Worm (Caenorhabditis elegans) whole organism, L3 larva: ENCODE measurements around the gene B0310.1.

ENCODE experiments used
- R02D3.7 ChIP-seq: fragments of 150-350 bp; optimal IDR thresholded peaks from 2 replicates; lab custom pipeline; 2014; ENCODE audit warnings: missing biosample characterization, missing genetic modification characterization
- ama-1 ChIP-seq: fragments of 150-350 bp; optimal IDR thresholded peaks from 2 replicates; lab custom pipeline; 2018
- ceh-28 ChIP-seq: fragments of 150-350 bp; optimal IDR thresholded peaks from 2 replicates; lab custom pipeline; 2014; ENCODE audit warnings: missing biosample characterization, missing genetic modification reagents, missing genetic modification characterization
- ceh-82 ChIP-seq: fragments of 150-350 bp; optimal IDR thresholded peaks from 2 replicates; lab custom pipeline; 2014; ENCODE audit warnings: missing biosample characterization, missing genetic modification characterization
- ceh-9 ChIP-seq: sonication (generic microtip); optimal IDR thresholded peaks from 2 replicates; lab custom pipeline; 2018; ENCODE audit warnings: missing biosample characterization, missing genetic modification characterization
- daf-12 ChIP-seq: fragments of 150-350 bp; optimal IDR thresholded peaks from 2 replicates; lab custom pipeline; 2014; ENCODE audit warnings: missing biosample characterization, missing genetic modification reagents, missing genetic modification characterization
- egl-27 ChIP-seq: sonication (generic microtip); optimal IDR thresholded peaks from 4 replicates; lab custom pipeline; 2017; ENCODE audit warnings: missing biosample characterization, missing genetic modification reagents, missing genetic modification characterization
- egl-5 ChIP-seq: fragments of 150-350 bp; optimal IDR thresholded peaks from 2 replicates; lab custom pipeline; 2017; ENCODE audit warnings: missing biosample characterization, missing genetic modification reagents, missing genetic modification characterization, inconsistent platforms
- elt-1 ChIP-seq: fragments of 150-350 bp; optimal IDR thresholded peaks from 2 replicates; lab custom pipeline; 2014; ENCODE audit warnings: missing biosample characterization, missing genetic modification characterization
- elt-2 ChIP-seq: sonication (generic microtip); optimal IDR thresholded peaks from 2 replicates; lab custom pipeline; 2016; ENCODE audit warnings: missing genetic modification reagents, mild to moderate bottlenecking, missing genetic modification characterization, missing compliant biosample characterization
- elt-3 ChIP-seq, 3 experiments: fragments of 150-350 bp in 1 of 3; sonication (generic microtip) in 2 of 3; optimal IDR thresholded peaks; 2 replicates in 2 of 3; 4 replicates in 1 of 3; lab custom pipeline; 2014 to 2017; ENCODE audit warnings: missing biosample characterization in 3 of 3, missing genetic modification characterization in 3 of 3
- eor-1 ChIP-seq, 2 experiments: fragments of 150-350 bp; optimal IDR thresholded peaks; 2 replicates each; lab custom pipeline; 2014 to 2018; ENCODE audit warnings: missing biosample characterization in 2 of 2, missing genetic modification characterization in 2 of 2
- fkh-10 ChIP-seq: sonication (generic microtip); optimal IDR thresholded peaks from 2 replicates; lab custom pipeline; 2017; ENCODE audit warnings: missing biosample characterization, missing genetic modification reagents, missing genetic modification characterization
- fkh-2 ChIP-seq: fragments of 150-350 bp; optimal IDR thresholded peaks from 2 replicates; lab custom pipeline; 2014; ENCODE audit warnings: missing biosample characterization, missing genetic modification reagents, missing genetic modification characterization
- hmg-11 ChIP-seq: sonication (generic microtip); optimal IDR thresholded peaks from 2 replicates; lab custom pipeline; 2016; ENCODE audit warnings: missing genetic modification characterization, missing compliant biosample characterization
- jun-1 ChIP-seq: fragments of 150-350 bp; optimal IDR thresholded peaks from 2 replicates; lab custom pipeline; 2014; ENCODE audit warnings: missing biosample characterization, missing genetic modification reagents, missing genetic modification characterization
- lin-15B ChIP-seq: fragments of 150-350 bp; optimal IDR thresholded peaks from 2 replicates; lab custom pipeline; 2014; ENCODE audit warnings: missing biosample characterization, missing genetic modification characterization
- lin-39 ChIP-seq: fragments of 150-350 bp; optimal IDR thresholded peaks from 2 replicates; lab custom pipeline; 2018; ENCODE audit warnings: missing biosample characterization, missing genetic modification reagents, missing genetic modification characterization
- lsy-12 ChIP-seq: sonication (generic microtip); optimal IDR thresholded peaks from 2 replicates; lab custom pipeline; 2016; ENCODE audit warnings: mild to moderate bottlenecking, missing genetic modification characterization, missing compliant biosample characterization
- mdl-1 ChIP-seq: fragments of 150-350 bp; optimal IDR thresholded peaks from 2 replicates; lab custom pipeline; 2014; ENCODE audit warnings: missing biosample characterization, missing genetic modification characterization
- nfya-1 ChIP-seq: sonication (generic microtip); optimal IDR thresholded peaks from 2 replicates; lab custom pipeline; 2017; ENCODE audit warnings: missing genetic modification characterization, mild to moderate bottlenecking, missing compliant biosample characterization, antibody characterized with exemption, moderate library complexity; ENCODE audit not compliant: insufficient read depth
- nhr-11 ChIP-seq: fragments of 150-350 bp; optimal IDR thresholded peaks from 2 replicates; lab custom pipeline; 2014; ENCODE audit warnings: missing biosample characterization, missing genetic modification characterization
- nhr-12 ChIP-seq: fragments of 150-350 bp; optimal IDR thresholded peaks from 2 replicates; lab custom pipeline; 2014; ENCODE audit warnings: missing biosample characterization, missing genetic modification characterization
- nhr-23 ChIP-seq: fragments of 150-350 bp; optimal IDR thresholded peaks from 2 replicates; lab custom pipeline; 2014; ENCODE audit warnings: missing biosample characterization, missing genetic modification reagents, missing genetic modification characterization
- nhr-237 ChIP-seq: fragments of 150-350 bp; optimal IDR thresholded peaks from 2 replicates; lab custom pipeline; 2014; ENCODE audit warnings: missing biosample characterization, missing genetic modification characterization
- nhr-25 ChIP-seq: sonication (generic microtip); optimal IDR thresholded peaks from 2 replicates; lab custom pipeline; 2017; ENCODE audit warnings: missing biosample characterization, missing genetic modification characterization
- nhr-43 ChIP-seq: sonication (generic microtip); optimal IDR thresholded peaks from 2 replicates; lab custom pipeline; 2016; ENCODE audit warnings: mild to moderate bottlenecking, missing genetic modification characterization, missing compliant biosample characterization; ENCODE audit not compliant: poor library complexity, severe bottlenecking
- nhr-67 ChIP-seq: fragments of 150-350 bp; optimal IDR thresholded peaks from 2 replicates; lab custom pipeline; 2014; ENCODE audit warnings: missing biosample characterization, missing genetic modification characterization
- nhr-76 ChIP-seq: fragments of 150-350 bp; sonication (generic microtip); optimal IDR thresholded peaks from 5 replicates; lab custom pipeline; 2014; ENCODE audit warnings: missing biosample characterization, missing genetic modification characterization
- nhr-77 ChIP-seq: fragments of 150-350 bp; optimal IDR thresholded peaks from 2 replicates; lab custom pipeline; 2014; ENCODE audit warnings: missing biosample characterization, missing genetic modification characterization
- pha-4 ChIP-seq: fragments of 150-350 bp; optimal IDR thresholded peaks from 2 replicates; lab custom pipeline; 2014; ENCODE audit warnings: missing biosample characterization, missing genetic modification reagents, missing genetic modification characterization
- pqm-1 ChIP-seq: fragments of 150-350 bp; optimal IDR thresholded peaks from 2 replicates; lab custom pipeline; 2017; ENCODE audit warnings: missing biosample characterization, missing genetic modification characterization, inconsistent platforms
- sea-2 ChIP-seq: fragments of 150-350 bp; sonication (generic microtip); optimal IDR thresholded peaks from 4 replicates; lab custom pipeline; 2014; ENCODE audit warnings: missing biosample characterization, missing genetic modification reagents, missing genetic modification characterization
- skn-1 ChIP-seq: fragments of 150-350 bp; optimal IDR thresholded peaks from 2 replicates; lab custom pipeline; 2014; ENCODE audit warnings: missing biosample characterization, missing genetic modification characterization
- snpc-4 ChIP-seq: fragments of 150-350 bp; optimal IDR thresholded peaks from 2 replicates; lab custom pipeline; 2014; ENCODE audit warnings: missing biosample characterization, missing genetic modification characterization
- tbx-2 ChIP-seq: sonication (generic microtip); optimal IDR thresholded peaks from 2 replicates; lab custom pipeline; 2016; ENCODE audit warnings: mild to moderate bottlenecking, missing genetic modification characterization, missing compliant biosample characterization
- unc-62 ChIP-seq: fragments of 150-350 bp; sonication (generic microtip); optimal IDR thresholded peaks from 4 replicates; lab custom pipeline; 2014; ENCODE audit warnings: missing biosample characterization, missing genetic modification reagents, missing genetic modification characterization
- zag-1 ChIP-seq: fragments of 150-350 bp; optimal IDR thresholded peaks from 2 replicates; lab custom pipeline; 2014; ENCODE audit warnings: missing biosample characterization, missing genetic modification characterization
- ztf-11 ChIP-seq: fragments of 150-350 bp; optimal IDR thresholded peaks from 2 replicates; lab custom pipeline; 2014; ENCODE audit warnings: missing biosample characterization, missing genetic modification characterization
- ztf-4 ChIP-seq: fragments of 150-350 bp; optimal IDR thresholded peaks from 2 replicates; lab custom pipeline; 2014; ENCODE audit warnings: missing biosample characterization, missing genetic modification characterization

The B0310.1 gene

DNA sequence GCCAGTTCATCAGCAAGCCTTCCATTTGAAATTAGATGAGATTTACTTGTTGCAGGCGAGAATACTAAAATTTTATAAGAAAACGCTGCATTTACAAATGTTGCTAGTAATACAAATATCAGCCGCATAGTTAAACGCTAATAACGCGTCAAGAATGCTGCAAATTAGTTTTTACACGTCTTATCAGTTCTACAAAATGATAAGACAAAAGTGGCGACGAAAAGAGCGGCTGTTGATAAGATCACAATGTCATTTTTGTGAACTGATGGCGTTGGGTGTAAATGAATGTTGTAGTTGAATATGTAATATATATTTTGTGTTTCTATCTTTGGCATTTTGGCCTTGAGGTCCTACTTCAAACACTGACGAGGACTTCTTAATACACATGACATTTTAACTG lies 37.0 kb downstream of the B0310.1 start, which contains the start of gene ugt-46:
TSS of gene ugt-46 (minus strand) at position 279 of the 400 bp plus-strand sequence.
- peak; percentile 88 for TF ChIP-seq pqm-1 (tag; lab: Kevin White, UChicago)
- TF ChIP-seq nhr-25 (tag; lab: Kevin White, UChicago) = no peak
- no peak for TF ChIP-seq elt-1 (tag; lab: Kevin White, UChicago)
- TF ChIP-seq nhr-12 (tag; lab: Kevin White, UChicago) = no peak
- TF ChIP-seq unc-62 (GFP tag; lab: Kevin White, UChicago) = no peak
- no peak for TF ChIP-seq nhr-67
- no peak for TF ChIP-seq lsy-12 (tag; lab: Kevin White, UChicago)
- no peak for TF ChIP-seq egl-27
- peak; percentile 9 for TF ChIP-seq pha-4 (tag; lab: Kevin White, UChicago)
- TF ChIP-seq nhr-43 (tag; lab: Kevin White, UChicago) = no peak
- TF ChIP-seq elt-3 (tag; optimal IDR thresholded peaks at IDR 0.05; lab: Kevin White, UChicago) = peak in 1 of 3 experiments; percentile 15
- peak; percentile 95 for TF ChIP-seq elt-2 (tag; lab: Kevin White, UChicago)
- TF ChIP-seq sea-2 (GFP tag; lab: Kevin White, UChicago) = no peak
- no peak for TF ChIP-seq skn-1
- TF ChIP-seq R02D3.7 (tag; lab: Kevin White, UChicago) = no peak
- TF ChIP-seq lin-39 (tag; lab: Kevin White, UChicago) = no peak
- TF ChIP-seq lin-15B (tag; lab: Kevin White, UChicago) = no peak

DNA sequence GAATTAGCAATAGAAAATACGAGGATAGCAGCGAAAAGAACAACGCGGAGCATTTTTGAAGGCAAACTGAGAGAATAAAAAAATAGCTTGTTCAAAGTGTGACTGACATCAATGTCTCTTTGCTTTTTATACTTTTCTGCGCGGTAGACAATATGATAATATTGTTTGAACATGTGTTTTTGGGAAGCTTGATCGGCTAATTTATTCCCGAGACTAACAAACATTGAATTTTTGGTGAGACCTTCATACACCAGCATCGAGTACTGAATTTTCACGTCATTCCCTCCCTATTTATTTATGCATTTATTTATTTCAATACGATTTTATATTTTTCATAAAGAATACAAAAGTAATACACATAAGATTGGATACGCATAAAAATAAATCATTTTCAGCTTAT lies 37.9 kb downstream of the B0310.1 start, which contains the start of gene B0310.6:
TSS of gene B0310.6 (minus strand) at position 101 of the 400 bp plus-strand sequence.
- TF ChIP-seq daf-12 (tag; lab: Kevin White, UChicago) = no peak
- TF ChIP-seq elt-1 (tag; lab: Kevin White, UChicago) = no peak
- TF ChIP-seq ztf-11 (tag; lab: Kevin White, UChicago) = no peak
- TF ChIP-seq unc-62 (GFP tag; lab: Kevin White, UChicago) = no peak
- no peak for TF ChIP-seq jun-1 (tag; lab: Kevin White, UChicago)
- no peak for TF ChIP-seq pqm-1 (tag; lab: Kevin White, UChicago)
- TF ChIP-seq sea-2 (GFP tag; lab: Kevin White, UChicago) = no peak
- TF ChIP-seq nhr-11 (tag; lab: Kevin White, UChicago) = no peak
- TF ChIP-seq pha-4 (tag; lab: Kevin White, UChicago) = no peak
- no peak for TF ChIP-seq eor-1 (tag; optimal IDR thresholded peaks at IDR 0.05; lab: Kevin White, UChicago)
- no peak for TF ChIP-seq ztf-4
- no peak for TF ChIP-seq zag-1 (tag; lab: Kevin White, UChicago)
- no peak for TF ChIP-seq nhr-77
- no peak for TF ChIP-seq lin-15B (tag; lab: Kevin White, UChicago)
- TF ChIP-seq, all 47 proteins: peak for 0

DNA sequence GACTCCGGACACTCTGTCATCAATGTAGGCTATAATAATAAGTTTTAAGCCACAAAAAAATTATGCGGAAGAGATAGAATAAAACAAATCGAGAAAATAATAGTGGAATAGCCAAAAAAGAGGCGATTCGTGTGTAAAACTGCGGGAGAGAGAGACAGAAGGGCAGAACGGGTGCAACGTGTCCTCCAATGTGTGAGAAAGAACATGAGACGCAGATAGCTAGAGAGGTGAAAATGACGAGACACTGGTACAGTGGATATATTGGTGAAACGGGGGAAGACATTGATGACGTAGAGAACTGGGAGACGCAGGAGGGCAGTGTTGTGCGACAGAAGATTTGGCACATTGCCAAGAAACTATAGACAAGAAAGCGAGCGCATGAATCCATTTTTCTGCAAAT lies 42.7 kb downstream of the B0310.1 start, which contains the start of gene F28C10.3:
TSS of gene F28C10.3 (minus strand) at position 101 of the 400 bp plus-strand sequence.
- TF ChIP-seq mdl-1 (tag; lab: Kevin White, UChicago) (peak; percentile 79), elt-2 (tag; lab: Kevin White, UChicago) (no peak), lin-15B (tag; lab: Kevin White, UChicago) (peak; percentile 47), lsy-12 (tag; lab: Kevin White, UChicago) (peak; percentile 3), nhr-76 (peak; percentile 52), ceh-82 (tag; lab: Kevin White, UChicago) (peak; percentile 74), pqm-1 (tag; lab: Kevin White, UChicago) (peak; percentile 11), nhr-11 (tag; lab: Kevin White, UChicago) (peak; percentile 50), nfya-1 (tag; lab: Kevin White, UChicago) (peak; percentile 93), egl-5 (peak; percentile 20), nhr-23 (tag; lab: Kevin White, UChicago) (peak; percentile 90), lin-39 (tag; lab: Kevin White, UChicago) (peak; percentile 88), jun-1 (tag; lab: Kevin White, UChicago) (peak; percentile 55), hmg-11 (tag; lab: Kevin White, UChicago) (peak; percentile 91), nhr-25 (tag; lab: Kevin White, UChicago) (peak; percentile 98), skn-1 (peak; percentile 79), ama-1 (lab: Kevin White, UChicago) (no peak), nhr-237 (tag; lab: Kevin White, UChicago) (no peak), fkh-10 (no peak), fkh-2 (tag; lab: Kevin White, UChicago) (peak; percentile 81), nhr-43 (tag; lab: Kevin White, UChicago) (peak; percentile 93), nhr-77 (peak; percentile 42), snpc-4 (tag; lab: Kevin White, UChicago) (peak; percentile 23), zag-1 (tag; lab: Kevin White, UChicago) (peak; percentile 64), R02D3.7 (tag; lab: Kevin White, UChicago) (peak; percentile 75), daf-12 (tag; lab: Kevin White, UChicago) (peak; percentile 87), elt-1 (tag; lab: Kevin White, UChicago) (peak; percentile 57), ceh-28 (peak; percentile 77), sea-2 (GFP tag; lab: Kevin White, UChicago) (no peak), unc-62 (GFP tag; lab: Kevin White, UChicago) (peak; percentile 88), ceh-9 (no peak), pha-4 (tag; lab: Kevin White, UChicago) (no peak), tbx-2 (tag; lab: Kevin White, UChicago) (peak; percentile 83)
